Fruit fly (Drosophila melanogaster) whole organism, embryonic: ENCODE measurements around the gene Theg.

ENCODE experiments used
- Atf3 ChIP-seq: fragments of 200-800 bp; sonication (Bioruptor generic); optimal IDR thresholded peaks from 3 replicates; lab custom pipeline; 2016; ENCODE audit warnings: missing biosample characterization, missing genetic modification characterization
- Atf6 ChIP-seq: fragments of 200-800 bp; sonication (Bioruptor generic); IDR thresholded peaks from 2 replicates; pipeline ENCODE4 v1.3.6; 2022; ENCODE audit warnings: missing biosample characterization, missing genetic modification characterization
- CG10543 ChIP-seq: fragments of 200-800 bp; sonication (Bioruptor generic); optimal IDR thresholded peaks from 3 replicates; lab custom pipeline; 2017; ENCODE audit warnings: missing biosample characterization, mild to moderate bottlenecking, missing genetic modification characterization, moderate library complexity
- CG12155 ChIP-seq: fragments of 200-800 bp; sonication (Bioruptor generic); optimal IDR thresholded peaks from 3 replicates; lab custom pipeline; 2016; ENCODE audit warnings: missing biosample characterization, missing genetic modification characterization
- CG12391 ChIP-seq: fragments of 200-800 bp; sonication (Bioruptor generic); optimal IDR thresholded peaks from 3 replicates; lab custom pipeline; 2018; ENCODE audit warnings: missing biosample characterization, mild to moderate bottlenecking, missing genetic modification characterization, moderate library complexity
- CG13424 ChIP-seq: fragments of 200-800 bp; sonication (Bioruptor generic); optimal IDR thresholded peaks from 2 replicates; lab custom pipeline; 2019; ENCODE audit warnings: missing biosample characterization, mild to moderate bottlenecking, missing genetic modification characterization, moderate library complexity
- CG14441 ChIP-seq: fragments of 200-800 bp; sonication (Bioruptor generic); IDR thresholded peaks from 2 replicates; pipeline ENCODE4 v1.3.6; 2022; ENCODE audit warnings: missing biosample characterization, missing genetic modification characterization
- CG14710 ChIP-seq: fragments of 200-800 bp; sonication (Bioruptor generic); optimal IDR thresholded peaks from 3 replicates; lab custom pipeline; 2019; ENCODE audit warnings: missing biosample characterization, mild to moderate bottlenecking, missing genetic modification characterization, moderate library complexity
- CG16779 ChIP-seq: fragments of 200-800 bp; sonication (Bioruptor generic); IDR thresholded peaks from 2 replicates; pipeline ENCODE4 v1.3.6; 2022; ENCODE audit warnings: missing biosample characterization, missing genetic modification characterization
- CG18764 ChIP-seq: fragments of 200-800 bp; sonication (Bioruptor generic); optimal IDR thresholded peaks from 3 replicates; lab custom pipeline; 2016; ENCODE audit warnings: missing biosample characterization, missing genetic modification characterization
- CG2120 ChIP-seq: fragments of 200-800 bp; sonication (Bioruptor generic); optimal IDR thresholded peaks from 3 replicates; lab custom pipeline; 2016; ENCODE audit warnings: missing biosample characterization, missing genetic modification characterization
- CG2712 ChIP-seq: fragments of 200-800 bp; optimal IDR thresholded peaks from 3 replicates; lab custom pipeline; 2019; ENCODE audit warnings: missing biosample characterization, mild to moderate bottlenecking, missing genetic modification characterization, moderate library complexity
- CG2875 ChIP-seq: fragments of 200-800 bp; sonication (Bioruptor generic); optimal IDR thresholded peaks from 2 replicates; lab custom pipeline; 2017; ENCODE audit warnings: missing biosample characterization, mild to moderate bottlenecking, missing genetic modification characterization, missing genetic modification reagents
- CG31441 ChIP-seq: fragments of 200-800 bp; sonication (Bioruptor generic); IDR thresholded peaks from 2 replicates; pipeline ENCODE4 v1.3.6; 2022; ENCODE audit warnings: missing biosample characterization, missing genetic modification characterization
- CG32532 ChIP-seq: fragments of 200-800 bp; sonication (Bioruptor generic); IDR thresholded peaks from 2 replicates; pipeline ENCODE4 v1.3.6; 2022; ENCODE audit warnings: missing biosample characterization, missing genetic modification characterization
- CG7556 ChIP-seq: fragments of 200-800 bp; sonication (Bioruptor generic); optimal IDR thresholded peaks from 2 replicates; lab custom pipeline; 2017; ENCODE audit warnings: missing biosample characterization, mild to moderate bottlenecking, missing genetic modification characterization
- CG7839 ChIP-seq: fragments of 200-800 bp; sonication (Bioruptor generic); optimal IDR thresholded peaks from 3 replicates; lab custom pipeline; 2018; ENCODE audit warnings: missing biosample characterization, mild to moderate bottlenecking, missing genetic modification characterization, moderate library complexity
- Drgx ChIP-seq: fragments of 200-800 bp; sonication (Bioruptor generic); IDR thresholded peaks from 2 replicates; pipeline ENCODE4 v1.3.6; 2022; ENCODE audit warnings: missing biosample characterization, missing genetic modification characterization
- GATAe ChIP-seq: fragments of 200-800 bp; sonication (Bioruptor generic); conservative IDR thresholded peaks from 2 replicates; pipeline ENCODE4 v1.3.6; 2022; ENCODE audit warnings: missing biosample characterization, missing genetic modification characterization
- Gsc ChIP-seq: fragments of 200-800 bp; sonication (Bioruptor generic); IDR thresholded peaks from 2 replicates; pipeline ENCODE4 v1.3.6; 2022; ENCODE audit warnings: missing biosample characterization, missing genetic modification characterization
- Gug ChIP-seq: fragments of 200-800 bp; sonication (Bioruptor generic); IDR thresholded peaks from 4 replicates; pipeline ENCODE4 v1.3.6; 2022; ENCODE audit warnings: missing biosample characterization, missing genetic modification characterization
- MBD-R2 ChIP-seq: fragments of 200-800 bp; sonication (Bioruptor generic); IDR thresholded peaks from 2 replicates; pipeline ENCODE4 v1.3.6; 2022; ENCODE audit warnings: missing biosample characterization, missing genetic modification characterization
- Max ChIP-seq: fragments of 200-800 bp; sonication (Bioruptor generic); optimal IDR thresholded peaks from 2 replicates; lab custom pipeline; 2016; ENCODE audit warnings: missing biosample characterization, mild to moderate bottlenecking, missing genetic modification characterization
- NFAT ChIP-seq: fragments of 200-800 bp; sonication (Bioruptor generic); IDR thresholded peaks from 2 replicates; pipeline ENCODE4 v1.3.6; 2022; ENCODE audit warnings: missing biosample characterization, missing genetic modification characterization
- Ptx1 ChIP-seq: fragments of 200-800 bp; sonication (Bioruptor generic); IDR thresholded peaks from 2 replicates; pipeline ENCODE4 v1.3.6; 2022; ENCODE audit warnings: missing biosample characterization, missing genetic modification characterization
- Rfx ChIP-seq: fragments of 200-800 bp; sonication (Bioruptor generic); IDR thresholded peaks from 2 replicates; pipeline ENCODE4 v1.3.6; 2022; ENCODE audit warnings: missing biosample characterization, missing genetic modification characterization
- Scr ChIP-seq: fragments of 200-800 bp; sonication (Bioruptor generic); IDR thresholded peaks from 2 replicates; pipeline ENCODE4 v1.3.6; 2022; ENCODE audit warnings: missing biosample characterization, missing genetic modification characterization; ENCODE audit not compliant: partially characterized antibody
- Xrp1 ChIP-seq: fragments of 200-800 bp; sonication (Bioruptor generic); IDR thresholded peaks from 2 replicates; pipeline ENCODE4 v1.3.6; 2022; ENCODE audit warnings: missing biosample characterization, missing genetic modification characterization
- ase ChIP-seq: fragments of 200-800 bp; sonication (Bioruptor generic); IDR thresholded peaks from 3 replicates; pipeline ENCODE4 v1.3.6; 2022; ENCODE audit warnings: missing biosample characterization, missing genetic modification characterization
- bowl ChIP-seq: fragments of 200-800 bp; sonication (Bioruptor generic); IDR thresholded peaks from 2 replicates; pipeline ENCODE4 v1.3.6; 2022; ENCODE audit warnings: missing biosample characterization, missing genetic modification characterization
- bsh ChIP-seq, 2 experiments: fragments of 200-800 bp; sonication (Bioruptor generic); optimal IDR thresholded peaks; 2 replicates each; lab custom pipeline; 2017 to 2018; ENCODE audit warnings: mild to moderate bottlenecking in 2 of 2, missing biosample characterization in 2 of 2, missing genetic modification characterization in 2 of 2, moderate library complexity in 1 of 2
- dpn ChIP-seq, 2 experiments: fragments of 200-800 bp; sonication (Bioruptor generic); optimal IDR thresholded peaks; 3 replicates each; lab custom pipeline; 2016; ENCODE audit warnings: missing biosample characterization in 2 of 2, missing genetic modification characterization in 2 of 2
- ems ChIP-seq: fragments of 200-800 bp; sonication (Bioruptor generic); optimal IDR thresholded peaks from 3 replicates; lab custom pipeline; 2016; ENCODE audit warnings: missing biosample characterization, missing genetic modification characterization
- exex ChIP-seq: fragments of 200-800 bp; sonication (Bioruptor generic); optimal IDR thresholded peaks from 4 replicates; lab custom pipeline; 2018; ENCODE audit warnings: missing biosample characterization, mild to moderate bottlenecking, missing genetic modification characterization, moderate library complexity
- grau ChIP-seq: fragments of 200-800 bp; optimal IDR thresholded peaks from 3 replicates; lab custom pipeline; 2019; ENCODE audit warnings: missing biosample characterization, mild to moderate bottlenecking, missing genetic modification characterization, moderate library complexity
- grn ChIP-seq: fragments of 200-800 bp; sonication (Bioruptor generic); optimal IDR thresholded peaks from 3 replicates; lab custom pipeline; 2017; ENCODE audit warnings: missing biosample characterization, missing genetic modification characterization
- her ChIP-seq: fragments of 200-800 bp; sonication (Bioruptor generic); optimal IDR thresholded peaks from 2 replicates; lab custom pipeline; 2016; ENCODE audit warnings: missing biosample characterization, missing genetic modification characterization
- hkb ChIP-seq, 2 experiments: fragments of 200-800 bp in 1 of 2; fragments of >200 bp in 1 of 2; sonication (Bioruptor generic) in 1 of 2; IDR thresholded peaks in 1 of 2; optimal IDR thresholded peaks in 1 of 2; 2 replicates each; pipeline versions ENCODE4 v1.3.6 to Lab custom; 2017 to 2022; ENCODE audit warnings: missing biosample characterization in 1 of 2, missing genetic modification characterization in 1 of 2
- lab ChIP-seq: fragments of 200-800 bp; sonication (Bioruptor generic); optimal IDR thresholded peaks from 3 replicates; lab custom pipeline; 2017; ENCODE audit warnings: missing biosample characterization, missing genetic modification characterization, mild to moderate bottlenecking, moderate library complexity, missing genetic modification reagents
- lbe ChIP-seq: fragments of 200-800 bp; sonication (Bioruptor generic); optimal IDR thresholded peaks from 2 replicates; lab custom pipeline; 2016; ENCODE audit warnings: missing biosample characterization, mild to moderate bottlenecking, missing genetic modification characterization
- otp ChIP-seq: fragments of 200-800 bp; sonication (Bioruptor generic); IDR thresholded peaks from 3 replicates; pipeline ENCODE4, ENCODE4 v1.3.6; 2022; ENCODE audit warnings: missing biosample characterization, missing genetic modification characterization
- pan ChIP-seq, 4 experiments: fragments of >200 bp in 3 of 4; fragments of 200-800 bp in 1 of 4; sonication (Bioruptor generic) in 1 of 4; optimal IDR thresholded peaks in 3 of 4; IDR thresholded peaks in 1 of 4; 2 replicates each; pipeline versions ENCODE4 v1.3.6 to Lab custom; 2017 to 2022; ENCODE audit warnings: missing biosample characterization in 2 of 4, missing genetic modification characterization in 2 of 4, mixed read lengths in 1 of 4
- pzg ChIP-seq: fragments of 200-800 bp; sonication (Bioruptor generic); optimal IDR thresholded peaks from 3 replicates; lab custom pipeline; 2018; ENCODE audit warnings: missing biosample characterization, mild to moderate bottlenecking, missing genetic modification characterization, moderate library complexity
- row ChIP-seq: fragments of 200-800 bp; sonication (Bioruptor generic); IDR thresholded peaks from 3 replicates; pipeline ENCODE4 v1.3.6; 2022; ENCODE audit warnings: missing biosample characterization, missing genetic modification characterization
- sc ChIP-seq, 3 experiments: fragments of >200 bp in 2 of 3; fragments of 200-800 bp in 1 of 3; sonication (Bioruptor generic) in 1 of 3; optimal IDR thresholded peaks; 2 replicates in 2 of 3; 3 replicates in 1 of 3; lab custom pipeline; 2017; ENCODE audit warnings: mild to moderate bottlenecking in 1 of 3, missing biosample characterization in 1 of 3, missing genetic modification characterization in 1 of 3, missing genetic modification reagents in 1 of 3
- slbo ChIP-seq: fragments of 200-800 bp; sonication (Bioruptor generic); IDR thresholded peaks from 2 replicates; pipeline ENCODE4 v1.3.6; 2022; ENCODE audit warnings: missing biosample characterization, missing genetic modification characterization
- trem ChIP-seq: fragments of 200-800 bp; optimal IDR thresholded peaks from 3 replicates; lab custom pipeline; 2019; ENCODE audit warnings: missing biosample characterization, mild to moderate bottlenecking, missing genetic modification characterization, moderate library complexity
- unpg ChIP-seq: fragments of 200-800 bp; sonication (Bioruptor generic); optimal IDR thresholded peaks from 3 replicates; lab custom pipeline; 2018; ENCODE audit warnings: missing biosample characterization, mild to moderate bottlenecking, missing genetic modification characterization, moderate library complexity

The Theg gene

dm6 chr3R:22025320-22025719 is 10.8 kb downstream of the Theg start, which contains the start of gene CG6028 (continued):
- TF ChIP-seq pan (optimal IDR thresholded peaks at IDR 0.05; lab: Kevin White, UChicago) (no peak), pan (GFP tag; optimal IDR thresholded peaks at IDR 0.05 in 1 of 2, IDR thresholded peaks at IDR 0.05 in 1 of 2) (peak in 1 of 2 experiments; percentile 16), Atf6 (GFP tag; lab: Robert Waterston, UW) (peak; percentile 35; the same call in 1 of the 2 replicates), Max (no peak), otp (GFP tag; lab: Robert Waterston, UW) (peak; percentile 43; the same call in 1 of the 3 replicates), exex (peak; percentile 45), dpn (GFP tag; optimal IDR thresholded peaks at IDR 0.05; lab: Kevin White, UChicago) (peak in 1 of 2 experiments; percentile 21), CG7556 (GFP tag; lab: Kevin White, UChicago) (peak; percentile 6), lab (GFP tag; lab: Kevin White, UChicago) (peak; percentile 29), bsh (GFP tag; optimal IDR thresholded peaks at IDR 0.05; lab: Kevin White, UChicago) (peak in 1 of 2 experiments; percentile 17), Rfx (peak; percentile 68), Gug (GFP tag; lab: Robert Waterston, UW) (peak; percentile 29; the same call in 2 of the 4 replicates), CG10543 (GFP tag; lab: Kevin White, UChicago) (peak; percentile 0), grau (peak; percentile 18), CG12155 (GFP tag; lab: Kevin White, UChicago) (peak; percentile 24), slbo (GFP tag; lab: Robert Waterston, UW) (peak; percentile 61; the same call in 1 of the 2 replicates), CG12391 (tag; lab: Kevin White, UChicago) (no peak), GATAe (no peak), CG31441 (GFP tag; lab: Robert Waterston, UW) (peak; percentile 40), Xrp1 (peak; percentile 46), Drgx (GFP tag; lab: Robert Waterston, UW) (peak; percentile 33; the same call in 1 of the 2 replicates), her (peak; percentile 9), lbe (peak; percentile 19), sc (optimal IDR thresholded peaks at IDR 0.05; lab: Kevin White, UChicago) (no peak), sc (GFP tag; optimal IDR thresholded peaks at IDR 0.05; lab: Kevin White, UChicago) (no peak), Scr (GFP tag; lab: Robert Waterston, UW) (no peak; the same call in 1 of the 2 replicates), trem (tag; lab: Kevin White, UChicago) (peak; percentile 2), CG32532 (GFP tag; lab: Robert Waterston, UW) (peak; percentile 63), CG14710 (peak; percentile 9), CG2875 (GFP tag; lab: Kevin White, UChicago) (no peak), ems (peak; percentile 36), pzg (GFP tag; lab: Kevin White, UChicago) (peak; percentile 32), CG16779 (GFP tag; lab: Robert Waterston, UW) (peak; percentile 35; the same call in 1 of the 2 replicates), CG2712 (tag; lab: Kevin White, UChicago) (peak; percentile 37), hkb (optimal IDR thresholded peaks at IDR 0.05; lab: Kevin White, UChicago) (no peak), hkb (GFP tag; IDR thresholded peaks at IDR 0.05; lab: Robert Waterston, UW) (peak; percentile 49; the same call in 1 of the 2 replicates), CG13424 (peak; percentile 22), Gsc (GFP tag; lab: Robert Waterston, UW) (no peak), CG7839 (peak; percentile 27), CG18764 (GFP tag; lab: Kevin White, UChicago) (peak; percentile 2), Ptx1 (GFP tag; lab: Robert Waterston, UW) (0 out of 2 replicates have a peak, but pooled peaks have one; percentile 27), Atf3 (no peak), unpg (GFP tag; lab: Kevin White, UChicago) (peak; percentile 5), grn (peak; percentile 60), MBD-R2 (GFP tag; lab: Robert Waterston, UW) (peak; percentile 78), NFAT (GFP tag; lab: Robert Waterston, UW) (peak; percentile 62), CG2120 (peak; percentile 60), bowl (GFP tag; lab: Robert Waterston, UW) (no peak), CG14441 (GFP tag; lab: Robert Waterston, UW) (peak; percentile 17; the same call in 1 of the 2 replicates), ase (GFP tag; lab: Robert Waterston, UW) (0 out of 3 replicates have a peak, but pooled peaks have one; percentile 11), row (peak; percentile 68)
